Worm (Caenorhabditis elegans): ENCODE measurements around the gene srz-48.
A peak's percentile ranks its signal among the peaks of the same experiment; 100 is the strongest.
"Not testable (repeated sequence)": the region's sequence is repeated elsewhere in the genome, so short reads cannot be mapped to it uniquely, and the experiment has no call there.

Gene srz-48

ce11 chrV:17430903-17431302, 29.1 kb downstream of the srz-48 start, which contains the start of gene srbc-27:
Gene srbc-27, plus strand, starts transcription at chrV:17431203.
- TF ChIP-seq nhr-12 (tag; optimal IDR thresholded peaks at IDR 0.05): no peak
- no peak for TF ChIP-seq nhr-237 (tag; optimal IDR thresholded peaks at IDR 0.05)
- no peak for TF ChIP-seq daf-12 (tag; optimal IDR thresholded peaks at IDR 0.05)
- TF ChIP-seq nfya-1 (tag; optimal IDR thresholded peaks at IDR 0.05; ENCODE audit: insufficient read depth): no peak
- no peak for TF ChIP-seq mml-1 (tag; optimal IDR thresholded peaks at IDR 0.05)
- TF ChIP-seq elt-1 (tag; optimal IDR thresholded peaks at IDR 0.05): no peak
- no peak for TF ChIP-seq ztf-4 (tag; optimal IDR thresholded peaks at IDR 0.05)
- no peak for TF ChIP-seq fkh-2 (tag; optimal IDR thresholded peaks at IDR 0.05)
- TF ChIP-seq tbx-2 (tag; optimal IDR thresholded peaks at IDR 0.05): no peak
- TF ChIP-seq elt-3 (tag; optimal IDR thresholded peaks at IDR 0.05): no peak
- no peak for TF ChIP-seq nhr-67 (tag; optimal IDR thresholded peaks at IDR 0.05)
- TF ChIP-seq hmg-11 (tag; optimal IDR thresholded peaks at IDR 0.05): no peak
- TF ChIP-seq unc-39 (tag; optimal IDR thresholded peaks at IDR 0.05): no peak
- TF ChIP-seq jun-1 (tag; optimal IDR thresholded peaks at IDR 0.05): no peak
- no peak for TF ChIP-seq eor-1 (tag; optimal IDR thresholded peaks at IDR 0.05)
- TF ChIP-seq ceh-16 (tag; optimal IDR thresholded peaks at IDR 0.05): no peak
- TF ChIP-seq sea-2 (GFP tag; optimal IDR thresholded peaks at IDR 0.05): no peak
- no peak for TF ChIP-seq nhr-11 (tag; optimal IDR thresholded peaks at IDR 0.05)

ce11 chrV:17430066-17430465, 29.9 kb downstream of the srz-48 start, which contains the start of gene T27C5.10:
Gene T27C5.10, minus strand, starts transcription at chrV:17430166.
- TF ChIP-seq fos-1 (tag; optimal IDR thresholded peaks at IDR 0.05) (no peak), jun-1 (tag; optimal IDR thresholded peaks at IDR 0.05) (no peak), fkh-10 (GFP tag; optimal IDR thresholded peaks at IDR 0.05) (no peak), mml-1 (tag; optimal IDR thresholded peaks at IDR 0.05) (no peak), nhr-23 (tag; optimal IDR thresholded peaks at IDR 0.05) (no peak), nhr-237 (tag; optimal IDR thresholded peaks at IDR 0.05) (no peak), nhr-11 (tag; optimal IDR thresholded peaks at IDR 0.05) (no peak)

- TF ChIP-seq ama-1 (optimal IDR thresholded peaks at IDR 0.05) (no peak), nhr-23 (tag; optimal IDR thresholded peaks at IDR 0.05) (no peak), nhr-25 (tag; optimal IDR thresholded peaks at IDR 0.05) (no peak), nhr-12 (tag; optimal IDR thresholded peaks at IDR 0.05) (no peak), snpc-4 (tag; optimal IDR thresholded peaks at IDR 0.05) (no peak), jun-1 (tag; optimal IDR thresholded peaks at IDR 0.05) (no peak), skn-1 (tag; optimal IDR thresholded peaks at IDR 0.05) (no peak), fkh-10 (GFP tag; optimal IDR thresholded peaks at IDR 0.05) (no peak), ceh-82 (tag; optimal IDR thresholded peaks at IDR 0.05) (no peak), egl-27 (tag; optimal IDR thresholded peaks at IDR 0.05) (no peak)
Measured at ce11 chrV:17429262-17429661, 30.7 kb downstream of the srz-48 start.

- TF ChIP-seq elt-2 (tag; optimal IDR thresholded peaks at IDR 0.05): peak; percentile 56
- no peak for TF ChIP-seq fos-1 (tag; optimal IDR thresholded peaks at IDR 0.05)
Measured at ce11 chrV:17416833-17417232, 43.1 kb downstream of the srz-48 start, which contains the start of gene clc-21. Gene clc-21, plus strand, starts transcription at chrV:17417133.

- TF ChIP-seq daf-12 (tag; optimal IDR thresholded peaks at IDR 0.05) (no peak), nhr-25 (tag; optimal IDR thresholded peaks at IDR 0.05) (no peak), pha-4 (tag; optimal IDR thresholded peaks at IDR 0.05) (no peak), ZK546.5 (tag; optimal IDR thresholded peaks at IDR 0.05) (no peak), nhr-77 (tag; optimal IDR thresholded peaks at IDR 0.05) (no peak)
Measured at ce11 chrV:17414951-17415350, 45.0 kb downstream of the srz-48 start, which contains the start of gene T27C5.12. Gene T27C5.12, plus strand, starts transcription at chrV:17415251.

- TF ChIP-seq nhr-12, zag-1, mml-1 (tag; optimal IDR thresholded peaks at IDR 0.05): not testable (repeated sequence)
Measured at ce11 chrV:17409955-17410354, 50.0 kb downstream of the srz-48 start, which contains the start of gene srh-132. Gene srh-132, plus strand, starts transcription at chrV:17410255.

All from whole organism, L3 larva.